Worm (Caenorhabditis elegans): Measurements from ENCODE around the gene hbl-1.
A peak's percentile ranks its signal among the peaks of the same experiment; 100 is the strongest.

hbl-1 gene

DNA sequence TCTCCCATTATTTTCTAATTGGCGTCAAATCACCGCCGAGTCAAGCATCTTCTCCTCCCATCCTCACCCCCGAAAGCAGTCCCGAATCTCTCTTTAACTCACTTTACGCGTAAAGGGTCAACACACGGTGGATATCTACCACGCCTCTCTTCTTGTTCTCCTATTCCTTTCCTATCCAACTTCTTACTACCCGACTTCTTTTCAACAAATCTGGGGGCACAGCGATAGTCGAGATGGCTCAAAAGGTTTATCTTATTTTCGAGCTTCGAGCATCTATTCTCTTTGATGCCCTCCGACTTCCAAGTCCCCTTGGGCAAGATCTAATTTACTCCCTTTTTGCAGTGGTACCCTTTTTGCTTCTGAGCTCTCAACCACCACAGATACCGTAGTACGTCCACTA is 37.2 kb downstream of the hbl-1 start:
- TF ChIP-seq unc-42 (tag; optimal IDR thresholded peaks at IDR 0.05) (peak; percentile 76), hlh-8 (tag; optimal IDR thresholded peaks at IDR 0.05) (no peak)

ce11 chrX:5862408-5862807 is 40.5 kb downstream of the hbl-1 start, which contains the start of gene ctbp-1:
Gene ctbp-1, plus strand, starts transcription at chrX:5862708.
- TF ChIP-seq eyg-1 (tag; optimal IDR thresholded peaks at IDR 0.05): no peak
- TF ChIP-seq sox-4 (tag; optimal IDR thresholded peaks at IDR 0.05): no peak
- TF ChIP-seq syd-9 (tag; optimal IDR thresholded peaks at IDR 0.05): no peak
- no peak for TF ChIP-seq rnt-1 (tag; optimal IDR thresholded peaks at IDR 0.05)
- TF ChIP-seq unc-86 (tag; optimal IDR thresholded peaks at IDR 0.05): no peak
- no peak for TF ChIP-seq sox-2 (GFP tag; IDR thresholded peaks at IDR 0.05)
- TF ChIP-seq pag-3 (tag; optimal IDR thresholded peaks at IDR 0.05; ENCODE audit: borderline replicate concordance): no peak
- TF ChIP-seq ceh-2 (tag; optimal IDR thresholded peaks at IDR 0.05): no peak
- no peak for TF ChIP-seq hlh-8 (tag; optimal IDR thresholded peaks at IDR 0.05)
- TF ChIP-seq ceh-6 (GFP tag; optimal IDR thresholded peaks at IDR 0.05): no peak
- no peak for TF ChIP-seq fkh-6 (tag; optimal IDR thresholded peaks at IDR 0.05)

ce11 chrX:5868030-5868429 is 46.1 kb downstream of the hbl-1 start:
- no peak for TF ChIP-seq pat-9 (tag; optimal IDR thresholded peaks at IDR 0.05)
- peak; percentile 12 for TF ChIP-seq ceh-31 (tag; optimal IDR thresholded peaks at IDR 0.05)
- peak; percentile 4 for TF ChIP-seq unc-42 (tag; optimal IDR thresholded peaks at IDR 0.05)

DNA sequence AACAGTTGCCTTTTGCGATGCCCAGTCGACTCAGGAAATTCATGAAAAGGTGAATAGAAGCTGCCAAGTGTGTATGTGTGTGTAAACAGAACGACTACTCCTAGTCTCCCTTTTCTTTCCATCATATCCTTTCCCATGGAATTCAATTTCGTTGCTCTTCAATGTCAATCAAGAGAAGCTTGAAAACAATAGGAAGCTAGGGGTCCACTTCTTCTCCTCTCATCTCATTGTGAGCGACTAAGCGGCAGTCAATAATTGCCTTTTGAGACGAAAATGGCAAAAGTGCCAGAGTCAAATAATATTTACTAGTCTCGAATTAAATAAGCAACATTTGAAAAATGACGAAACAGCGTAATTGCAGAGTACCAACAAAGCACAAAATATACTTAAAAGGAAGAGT is 47.7 kb downstream of the hbl-1 start:
- no peak for TF ChIP-seq che-1 (tag; optimal IDR thresholded peaks at IDR 0.05)
- TF ChIP-seq ceh-31 (tag; optimal IDR thresholded peaks at IDR 0.05): peak; percentile 14
- no peak for TF ChIP-seq ref-2 (tag; optimal IDR thresholded peaks at IDR 0.05)
- TF ChIP-seq unc-42 (tag; optimal IDR thresholded peaks at IDR 0.05): peak; percentile 81

DNA sequence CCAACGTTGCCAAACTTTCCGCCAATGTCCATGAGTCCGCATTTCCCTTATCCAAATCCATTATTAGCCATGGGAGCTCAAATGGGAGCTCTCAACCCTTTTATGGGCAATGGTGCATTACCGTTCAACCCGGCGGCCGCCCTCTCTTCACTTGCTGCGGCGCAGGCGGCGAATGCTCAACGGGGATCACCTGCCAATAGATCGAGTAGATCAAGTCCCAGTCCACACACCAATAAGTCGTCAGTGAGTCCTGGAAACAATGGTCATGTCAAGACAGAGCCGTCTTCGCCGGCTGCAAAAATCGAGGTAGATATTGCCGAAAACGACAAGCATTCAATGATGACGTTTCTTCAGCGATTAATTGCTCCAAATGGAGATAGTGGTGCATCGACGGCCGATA is 50.2 kb downstream of the hbl-1 start:
- TF ChIP-seq hlh-15 (tag; optimal IDR thresholded peaks at IDR 0.05) (no peak), K02D7.2 (tag; optimal IDR thresholded peaks at IDR 0.05) (no peak), nfya-1 (tag; optimal IDR thresholded peaks at IDR 0.05) (no peak), ceh-19 (GFP tag; optimal IDR thresholded peaks at IDR 0.05) (no peak), lim-6 (tag; optimal IDR thresholded peaks at IDR 0.05) (no peak), hlh-13 (GFP tag; optimal IDR thresholded peaks at IDR 0.05) (no peak), ceh-31 (tag; optimal IDR thresholded peaks at IDR 0.05) (no peak), ceh-14 (tag; optimal IDR thresholded peaks at IDR 0.05) (no peak), elt-2 (tag; optimal IDR thresholded peaks at IDR 0.05) (no peak), tbx-7 (tag; optimal IDR thresholded peaks at IDR 0.05) (no peak), F13H6.1 (tag; optimal IDR thresholded peaks at IDR 0.05) (no peak), pros-1 (tag; optimal IDR thresholded peaks at IDR 0.05) (no peak)

ce11 chrX:5875567-5875966 is 53.6 kb downstream of the hbl-1 start, which contains the start of gene F49E10.4:
Gene F49E10.4, plus strand, starts transcription at chrX:5875867.
- TF ChIP-seq ceh-2 (tag; optimal IDR thresholded peaks at IDR 0.05): no peak
- TF ChIP-seq ama-1 (optimal IDR thresholded peaks at IDR 0.05): no peak

- TF ChIP-seq fkh-6 (tag; optimal IDR thresholded peaks at IDR 0.05) (no peak), unc-42 (tag; optimal IDR thresholded peaks at IDR 0.05) (peak; percentile 4)
Measured at ce11 chrX:5877039-5877438, 55.1 kb downstream of the hbl-1 start.
